Worm (Caenorhabditis elegans): ENCODE results near the gene ugt-7.
A peak's percentile ranks its signal among the peaks of the same experiment; 100 is the strongest.

Gene ugt-7

DNA sequence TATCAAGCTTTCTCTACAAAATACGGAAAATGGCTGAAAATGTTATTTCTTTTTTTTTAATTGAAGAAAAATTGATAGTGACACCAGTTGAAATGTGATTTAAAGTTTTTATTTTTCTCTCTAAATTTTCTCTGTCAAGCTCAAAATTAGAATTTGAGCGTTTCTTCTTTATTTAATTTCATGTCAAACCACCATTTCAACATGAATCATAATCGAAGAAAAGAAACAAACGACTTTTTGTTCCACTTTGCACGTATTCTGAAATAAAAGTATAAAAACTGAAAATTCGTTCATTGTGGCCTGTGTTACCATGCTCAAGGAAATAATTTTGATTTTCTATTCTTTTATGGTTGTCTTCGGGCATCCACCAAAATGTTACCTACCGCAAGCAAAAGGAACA, 32.7 kb upstream of the ugt-7 start, which contains the start of gene K11D12.13:
K11D12.13 (plus strand) TSS at position 301 of the 400 bp plus-strand sequence.
- TF ChIP-seq unc-3 (GFP tag; conservative IDR thresholded peaks at IDR 0.05) (no peak), unc-3 (tag; optimal IDR thresholded peaks at IDR 0.05) (no peak), ceh-48 (tag; optimal IDR thresholded peaks at IDR 0.05) (no peak), pros-1 (tag; optimal IDR thresholded peaks at IDR 0.05) (no peak), ceh-6 (GFP tag; optimal IDR thresholded peaks at IDR 0.05) (no peak), fkh-6 (tag; optimal IDR thresholded peaks at IDR 0.05) (no peak), madf-2 (tag; optimal IDR thresholded peaks at IDR 0.05) (no peak), hlh-13 (GFP tag; optimal IDR thresholded peaks at IDR 0.05) (no peak), fkh-10 (GFP tag; optimal IDR thresholded peaks at IDR 0.05) (no peak), pax-1 (tag; optimal IDR thresholded peaks at IDR 0.05) (no peak), hlh-30 (tag; optimal IDR thresholded peaks at IDR 0.05; ENCODE audit: insufficient read depth) (no peak), tbx-2 (tag; optimal IDR thresholded peaks at IDR 0.05) (no peak)

DNA sequence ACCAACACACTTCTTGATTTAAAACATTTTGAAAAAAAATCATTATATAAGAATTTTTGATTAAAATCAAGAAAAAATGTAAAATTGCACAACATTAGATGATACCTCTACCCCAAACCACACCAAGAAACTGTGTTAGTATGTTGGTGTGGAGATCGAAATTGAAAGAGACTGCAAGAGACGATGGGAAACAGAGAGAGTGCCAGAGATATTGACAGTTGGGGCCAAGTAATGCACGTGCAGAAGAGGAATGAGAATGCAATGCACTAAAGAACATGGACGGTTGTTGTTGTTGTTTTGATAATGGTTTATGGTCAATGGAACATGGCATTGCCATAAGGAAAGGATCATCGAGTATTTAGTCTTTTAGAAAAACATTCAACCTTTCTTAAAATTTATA, 31.8 kb upstream of the ugt-7 start:
- TF ChIP-seq dmd-4 (tag; optimal IDR thresholded peaks at IDR 0.05; ENCODE audit: borderline replicate concordance) (no peak), ttx-3 (tag; optimal IDR thresholded peaks at IDR 0.05) (no peak), unc-55 (GFP tag; optimal IDR thresholded peaks at IDR 0.05) (no peak), hlh-8 (tag; optimal IDR thresholded peaks at IDR 0.05) (no peak)

DNA sequence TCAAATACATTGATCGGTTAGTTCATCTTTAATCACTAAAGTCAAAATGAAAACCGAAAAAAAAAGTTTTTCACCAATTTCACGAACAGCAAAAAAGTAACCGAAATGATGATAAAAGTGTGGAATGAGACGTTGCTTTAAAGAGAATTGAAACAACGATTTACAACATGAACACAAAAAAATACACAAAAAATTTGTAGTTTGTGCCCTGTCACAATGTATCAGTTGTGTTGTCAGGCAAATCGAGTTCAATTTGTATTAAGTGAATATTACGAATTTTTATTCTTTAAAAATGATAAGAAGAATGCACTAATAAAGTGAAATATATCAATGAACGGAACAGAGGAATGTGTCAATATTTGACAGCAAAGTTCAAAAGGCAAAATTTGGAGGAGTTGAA, 31.4 kb upstream of the ugt-7 start:
- no peak for TF ChIP-seq unc-55 (GFP tag; optimal IDR thresholded peaks at IDR 0.05)
- TF ChIP-seq ttx-3 (tag; optimal IDR thresholded peaks at IDR 0.05), result no peak
- no peak for TF ChIP-seq ceh-48 (tag; optimal IDR thresholded peaks at IDR 0.05)
- no peak for TF ChIP-seq fkh-6 (tag; optimal IDR thresholded peaks at IDR 0.05)
- TF ChIP-seq pat-9 (tag; optimal IDR thresholded peaks at IDR 0.05), result no peak
- no peak for TF ChIP-seq hlh-30 (tag; optimal IDR thresholded peaks at IDR 0.05; ENCODE audit: insufficient read depth)
- no peak for TF ChIP-seq fax-1 (tag; optimal IDR thresholded peaks at IDR 0.05)
- no peak for TF ChIP-seq zip-5 (tag; optimal IDR thresholded peaks at IDR 0.05)
- no peak for TF ChIP-seq elt-2 (tag; optimal IDR thresholded peaks at IDR 0.05)

- TF ChIP-seq ets-4 (tag; optimal IDR thresholded peaks at IDR 0.05), result no peak
- TF ChIP-seq K09A11.1 (tag; optimal IDR thresholded peaks at IDR 0.05; ENCODE audit: insufficient read depth), result no peak
- TF ChIP-seq F13H6.1 (tag; optimal IDR thresholded peaks at IDR 0.05), result no peak
- no peak for TF ChIP-seq nfya-1 (tag; optimal IDR thresholded peaks at IDR 0.05)
- no peak for TF ChIP-seq sdc-2 (tag; optimal IDR thresholded peaks at IDR 0.05)
- TF ChIP-seq pha-4 (tag; optimal IDR thresholded peaks at IDR 0.05), result no peak
These were observed 30.3 kb upstream of the ugt-7 start, which contains the start of gene swt-7 for ce11 chrV:5030715-5031114. swt-7 (minus strand) TSS chrV:5030815.

DNA sequence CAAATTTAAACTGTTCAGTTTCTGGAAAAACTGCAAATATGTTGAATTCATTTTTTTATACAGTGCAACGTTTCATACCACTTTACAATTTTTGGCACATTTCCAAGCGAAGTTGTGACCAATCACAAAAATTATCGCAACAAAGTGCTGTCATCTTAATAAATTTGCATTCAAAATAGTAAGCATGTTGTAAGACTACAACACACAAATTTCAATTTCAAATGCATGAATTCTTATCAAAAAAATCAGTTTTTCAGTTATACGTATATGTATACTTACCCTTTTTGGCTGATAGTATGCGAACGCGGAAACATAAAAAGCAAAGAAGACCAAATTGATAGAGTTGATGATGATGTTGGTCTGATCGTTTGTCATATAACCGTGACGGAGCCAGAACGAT, 29.8 kb upstream of the ugt-7 start:
- TF ChIP-seq elt-2 (tag; optimal IDR thresholded peaks at IDR 0.05) (no peak), rnt-1 (tag; optimal IDR thresholded peaks at IDR 0.05) (no peak), che-1 (tag; optimal IDR thresholded peaks at IDR 0.05) (no peak)

ce11 chrV:5027640-5028039, 27.3 kb upstream of the ugt-7 start, which contains the start of gene cpt-4:
cpt-4 (minus strand) TSS chrV:5027723.
- no peak for TF ChIP-seq F13H6.1 (tag; optimal IDR thresholded peaks at IDR 0.05)
- TF ChIP-seq elt-2 (tag; optimal IDR thresholded peaks at IDR 0.05), result peak; percentile 89

DNA sequence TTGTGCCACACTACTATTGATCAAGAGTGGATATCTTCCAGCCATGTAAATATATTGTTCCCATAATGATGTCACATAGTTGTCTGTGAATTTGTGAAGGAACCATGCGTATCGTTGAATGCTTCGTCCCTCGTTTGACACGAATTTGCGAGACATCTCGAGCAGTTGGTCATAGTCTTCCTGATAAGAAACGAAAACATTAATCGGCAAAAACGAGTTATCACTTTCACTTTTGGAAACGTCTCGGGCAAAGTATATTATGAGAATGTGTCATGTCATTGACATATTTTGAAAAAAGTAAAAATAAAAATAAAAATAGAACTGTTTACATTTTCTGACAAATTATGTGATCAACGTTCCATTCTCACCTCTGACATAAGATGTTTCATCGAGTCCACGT, 26.1 kb upstream of the ugt-7 start:
- TF ChIP-seq elt-2 (tag; optimal IDR thresholded peaks at IDR 0.05) (peak; percentile 18), tbx-7 (tag; optimal IDR thresholded peaks at IDR 0.05) (no peak)
